Fruit fly (Drosophila melanogaster): ENCODE measurements around the gene dpr16.

The dpr16 gene

dm6 chr3R:5104212-5104611 is 46.5 kb upstream of the dpr16 start (continued):
- TF ChIP-seq Lim3 (GFP tag; IDR thresholded peaks at IDR 0.05) (no peak), ap (GFP tag; IDR thresholded peaks at IDR 0.05) (no peak), pros (GFP tag; optimal IDR thresholded peaks at IDR 0.05) (peak; percentile 41), Hr39 (optimal IDR thresholded peaks at IDR 0.05) (no peak), her (GFP tag; optimal IDR thresholded peaks at IDR 0.05) (no peak), CG6689 (GFP tag; IDR thresholded peaks at IDR 0.05) (no peak), gcm (GFP tag; optimal IDR thresholded peaks at IDR 0.05) (peak; percentile 27), Xbp1 (GFP tag; optimal IDR thresholded peaks at IDR 0.05) (no peak), kni (GFP tag; optimal IDR thresholded peaks at IDR 0.05) (peak; percentile 29), CG4282 (GFP tag; optimal IDR thresholded peaks at IDR 0.05) (peak; percentile 18), CG30431 (GFP tag; optimal IDR thresholded peaks at IDR 0.05) (no peak), CG2199 (GFP tag; IDR thresholded peaks at IDR 0.05) (peak; percentile 30; the same call in 1 of the 3 replicates), CG13296 (GFP tag; optimal IDR thresholded peaks at IDR 0.05) (no peak), CG17385 (GFP tag; optimal IDR thresholded peaks at IDR 0.05) (peak; percentile 27), cato (GFP tag; optimal IDR thresholded peaks at IDR 0.05; ENCODE audit: borderline replicate concordance) (no peak), ems (GFP tag; optimal IDR thresholded peaks at IDR 0.05) (no peak), CG9876 (GFP tag; optimal IDR thresholded peaks at IDR 0.05) (no peak), ci (GFP tag; IDR thresholded peaks at IDR 0.05) (no peak), fru (optimal IDR thresholded peaks at IDR 0.05) (no peak), CG12744 (GFP tag; optimal IDR thresholded peaks at IDR 0.05) (no peak), CG10267 (tag; optimal IDR thresholded peaks at IDR 0.05) (no peak), twi (tag; optimal IDR thresholded peaks at IDR 0.05) (peak; percentile 31), CG15479 (GFP tag; optimal IDR thresholded peaks at IDR 0.05) (peak; percentile 79), MESR4 (GFP tag; optimal IDR thresholded peaks at IDR 0.05) (no peak), repo (GFP tag; optimal IDR thresholded peaks at IDR 0.05) (no peak), CG9437 (GFP tag; optimal IDR thresholded peaks at IDR 0.05) (no peak), CG4854 (GFP tag; optimal IDR thresholded peaks at IDR 0.05) (no peak), CG4424 (GFP tag; optimal IDR thresholded peaks at IDR 0.05) (no peak), caup (GFP tag; optimal IDR thresholded peaks at IDR 0.05; ENCODE audit: severe bottlenecking) (no peak), Bgb (GFP tag; IDR thresholded peaks at IDR 0.05; ENCODE audit: partially characterized antibody) (no peak), CG9727 (GFP tag; optimal IDR thresholded peaks at IDR 0.05) (no peak), CG1024 (GFP tag; IDR thresholded peaks at IDR 0.05) (no peak), CG17612 (GFP tag; IDR thresholded peaks at IDR 0.05) (no peak)

- TF ChIP-seq slbo (GFP tag; IDR thresholded peaks at IDR 0.05) (0 out of 2 replicates have a peak, but pooled peaks have one; percentile 7), CG3281 (GFP tag; optimal IDR thresholded peaks at IDR 0.05) (no peak), CrebB (tag; optimal IDR thresholded peaks at IDR 0.05) (no peak), abd-A (tag; optimal IDR thresholded peaks at IDR 0.05) (peak; percentile 65), CG10431 (GFP tag; optimal IDR thresholded peaks at IDR 0.05) (no peak), nerfin-1 (tag; optimal IDR thresholded peaks at IDR 0.05) (peak; percentile 33), ham (GFP tag; IDR thresholded peaks at IDR 0.05) (no peak), gsb-n (tag; optimal IDR thresholded peaks at IDR 0.05) (peak; percentile 84), zen (tag; optimal IDR thresholded peaks at IDR 0.05) (peak; percentile 9), lola (GFP tag; optimal IDR thresholded peaks at IDR 0.05) (no peak), crol (GFP tag; IDR thresholded peaks at IDR 0.05) (peak; percentile 78), CG31224 (GFP tag; IDR thresholded peaks at IDR 0.05) (no peak), CG17612 (GFP tag; IDR thresholded peaks at IDR 0.05) (no peak), CG15514 (GFP tag; optimal IDR thresholded peaks at IDR 0.05) (no peak), Hey (tag; optimal IDR thresholded peaks at IDR 0.05) (peak; percentile 17), pan (optimal IDR thresholded peaks at IDR 0.05) (no peak), pan (GFP tag; optimal IDR thresholded peaks at IDR 0.05 in 1 of 2, IDR thresholded peaks at IDR 0.05 in 1 of 2) (no peak), lov (optimal IDR thresholded peaks at IDR 0.05) (no peak), lov (GFP tag; IDR thresholded peaks at IDR 0.05) (0 out of 3 replicates have a peak, but pooled peaks have one; percentile 9), bcd (GFP tag; optimal IDR thresholded peaks at IDR 0.05) (no peak), Ets65A (GFP tag) (no peak), pros (GFP tag; optimal IDR thresholded peaks at IDR 0.05) (peak; percentile 77), Neu2 (GFP tag; optimal IDR thresholded peaks at IDR 0.05; ENCODE audit: borderline replicate concordance) (no peak)
These were observed 45.3 kb upstream of the dpr16 start for dm6 chr3R:5105439-5105838.

Measured in whole organism, embryonic.